Worm (Caenorhabditis elegans) whole organism, midembryonic: ENCODE results near the gene C51E3.6.

Experiments used
- med-1 ChIP-seq: sonication (generic microtip); optimal IDR thresholded peaks from 2 replicates; lab custom pipeline; 2017; ENCODE audit warnings: missing genetic modification characterization, mild to moderate bottlenecking, missing compliant biosample characterization, antibody characterized with exemption, missing genetic modification reagents; ENCODE audit not compliant: insufficient read depth
- ztf-23 ChIP-seq: fragments of 200-800 bp; sonication (Bioruptor generic); IDR thresholded peaks from 2 replicates; pipeline ENCODE4 v1.3.6; 2022; ENCODE audit warnings: missing genetic modification reagents, missing genetic modification characterization, missing compliant biosample characterization
- ztf-29 ChIP-seq: fragments of 200-800 bp; sonication (Bioruptor generic); IDR thresholded peaks from 2 replicates; pipeline ENCODE4 v1.3.6; 2022; ENCODE audit warnings: missing genetic modification reagents, missing genetic modification characterization, missing compliant biosample characterization

DNA sequence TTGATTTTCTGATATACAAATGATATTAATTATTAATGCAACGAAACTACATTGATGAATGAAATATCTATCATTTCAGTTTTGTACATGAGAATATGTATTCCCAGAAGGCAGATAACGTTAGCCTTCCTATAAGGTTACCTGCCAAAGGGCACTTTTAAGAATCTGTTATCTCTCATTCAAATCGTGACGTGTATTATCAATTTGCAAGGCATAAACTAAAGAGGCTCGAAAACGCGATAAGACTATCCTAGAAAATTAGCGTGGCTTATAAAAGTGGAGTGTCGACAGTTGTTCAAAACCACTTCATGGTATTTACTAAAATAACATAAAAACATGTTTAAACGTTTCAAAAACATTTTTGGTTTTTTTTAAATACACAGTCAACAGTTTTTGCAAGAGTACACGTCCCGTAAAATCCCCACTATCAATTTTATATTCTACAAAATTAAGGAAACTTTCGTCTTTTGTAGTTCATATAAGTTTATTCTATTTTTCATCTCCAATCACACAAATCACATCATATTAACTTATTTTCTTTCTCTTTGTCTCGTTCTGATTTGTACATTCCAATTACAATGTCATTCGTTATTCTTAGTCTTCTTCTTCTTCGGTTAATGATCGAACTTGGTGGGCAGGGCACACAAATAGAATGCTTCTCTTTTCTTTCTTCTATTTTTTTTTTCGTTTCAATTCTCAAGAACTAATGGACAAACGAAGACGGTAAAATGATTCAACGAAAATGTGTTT is 41.3 kb downstream of the C51E3.6 start, which contains the start of gene C08B6.10:
- TF ChIP-seq ztf-29 (GFP tag; lab: Robert Waterston, UW) (no peak), ztf-23 (no peak), med-1 (GFP tag; lab: Kevin White, UChicago) (no peak)
